Fruit fly (Drosophila melanogaster) whole organism, embryonic: ENCODE measurements around the gene kat-60L1.

Source experiments
- B-H2 ChIP-seq: fragments of 200-800 bp; sonication (Bioruptor generic); optimal IDR thresholded peaks from 2 replicates; lab custom pipeline; 2018; ENCODE audit warnings: missing biosample characterization, mild to moderate bottlenecking, missing genetic modification characterization
- CG10366 ChIP-seq: fragments of 200-800 bp; sonication (Bioruptor generic); IDR thresholded peaks from 2 replicates; pipeline ENCODE4 v1.3.6; 2022; ENCODE audit warnings: missing biosample characterization, missing genetic modification characterization
- CG11456 ChIP-seq: fragments of 200-800 bp; sonication (Bioruptor generic); IDR thresholded peaks from 3 replicates; pipeline ENCODE4 v1.3.6; 2022; ENCODE audit warnings: missing biosample characterization, missing genetic modification characterization
- CG14667 ChIP-seq: fragments of 200-800 bp; sonication (Bioruptor generic); IDR thresholded peaks from 2 replicates; pipeline ENCODE4 v1.3.6; 2022; ENCODE audit warnings: missing biosample characterization, missing genetic modification characterization
- CG1603 ChIP-seq: fragments of 200-800 bp; sonication (Bioruptor generic); optimal IDR thresholded peaks from 2 replicates; lab custom pipeline; 2019; ENCODE audit warnings: missing biosample characterization, mild to moderate bottlenecking, missing genetic modification characterization, moderate library complexity
- CG17359 ChIP-seq: fragments of 200-800 bp; sonication (Bioruptor generic); optimal IDR thresholded peaks from 3 replicates; lab custom pipeline; 2018; ENCODE audit warnings: missing biosample characterization, mild to moderate bottlenecking, missing genetic modification characterization, moderate library complexity
- CG17912 ChIP-seq: fragments of 200-800 bp; sonication (Bioruptor generic); optimal IDR thresholded peaks from 2 replicates; lab custom pipeline; 2018; ENCODE audit warnings: missing biosample characterization, mild to moderate bottlenecking, missing genetic modification characterization
- CG18476 ChIP-seq: fragments of 200-800 bp; sonication (Bioruptor generic); optimal IDR thresholded peaks from 2 replicates; lab custom pipeline; 2016; ENCODE audit warnings: missing biosample characterization, mild to moderate bottlenecking, missing genetic modification characterization
- CG30403 ChIP-seq: fragments of 200-800 bp; sonication (Bioruptor generic); optimal IDR thresholded peaks from 3 replicates; lab custom pipeline; 2016; ENCODE audit warnings: missing biosample characterization, missing genetic modification characterization
- CG31365 ChIP-seq: fragments of 200-800 bp; sonication (Bioruptor generic); optimal IDR thresholded peaks from 2 replicates; lab custom pipeline; 2018; ENCODE audit warnings: missing biosample characterization, mild to moderate bottlenecking, missing genetic modification characterization
- CG3163 ChIP-seq: fragments of 200-800 bp; sonication (Bioruptor generic); optimal IDR thresholded peaks from 3 replicates; lab custom pipeline; 2016; ENCODE audit warnings: missing biosample characterization, missing genetic modification characterization
- CG4820 ChIP-seq: fragments of 200-800 bp; sonication (Bioruptor generic); optimal IDR thresholded peaks from 3 replicates; lab custom pipeline; 2016; ENCODE audit warnings: missing biosample characterization, missing genetic modification characterization
- CG6254 ChIP-seq: fragments of 200-800 bp; sonication (Bioruptor generic); optimal IDR thresholded peaks from 3 replicates; lab custom pipeline; 2017; ENCODE audit warnings: mild to moderate bottlenecking, missing biosample characterization, missing genetic modification reagents, missing genetic modification characterization
- CG6813 ChIP-seq: fragments of 200-800 bp; sonication (Bioruptor generic); optimal IDR thresholded peaks from 2 replicates; lab custom pipeline; 2017; ENCODE audit warnings: missing biosample characterization, missing genetic modification characterization, mild to moderate bottlenecking, moderate library complexity, missing genetic modification reagents
- CG7987 ChIP-seq: fragments of 200-800 bp; sonication (Bioruptor generic); optimal IDR thresholded peaks from 2 replicates; lab custom pipeline; 2018; ENCODE audit warnings: missing biosample characterization, mild to moderate bottlenecking, missing genetic modification characterization, moderate library complexity
- CG9817 ChIP-seq: fragments of 200-800 bp; sonication (Bioruptor generic); optimal IDR thresholded peaks from 2 replicates; lab custom pipeline; 2018; ENCODE audit warnings: missing biosample characterization, mild to moderate bottlenecking, missing genetic modification characterization, moderate library complexity
- CkIIα-i1 ChIP-seq: fragments of 200-800 bp; sonication (Bioruptor generic); IDR thresholded peaks from 2 replicates; pipeline ENCODE4 v1.3.6; 2022; ENCODE audit warnings: missing biosample characterization, missing genetic modification characterization
- Doc2 ChIP-seq: fragments of 200-800 bp; sonication (Bioruptor generic); IDR thresholded peaks from 2 replicates; pipeline ENCODE4 v1.3.6; 2022; ENCODE audit warnings: missing biosample characterization, missing genetic modification characterization
- Doc3 ChIP-seq: fragments of 200-800 bp; sonication (Bioruptor generic); IDR thresholded peaks from 3 replicates; pipeline ENCODE4 v1.3.6; 2022; ENCODE audit warnings: missing biosample characterization, missing genetic modification characterization; ENCODE audit not compliant: partially characterized antibody
- Elba2 ChIP-seq: fragments of 200-800 bp; sonication (Bioruptor generic); optimal IDR thresholded peaks from 3 replicates; lab custom pipeline; 2016; ENCODE audit warnings: missing biosample characterization, missing genetic modification characterization
- Fer3 ChIP-seq: fragments of 200-800 bp; sonication (Bioruptor generic); optimal IDR thresholded peaks from 2 replicates; lab custom pipeline; 2018; ENCODE audit warnings: missing biosample characterization, mild to moderate bottlenecking, missing genetic modification characterization, moderate library complexity
- Hmr ChIP-seq: fragments of 200-800 bp; sonication (Bioruptor generic); optimal IDR thresholded peaks from 3 replicates; lab custom pipeline; 2017; ENCODE audit warnings: mild to moderate bottlenecking, missing biosample characterization, missing genetic modification reagents, missing genetic modification characterization
- Hr39 ChIP-seq: fragments of >200 bp; optimal IDR thresholded peaks from 2 replicates; lab custom pipeline; 2017
- Mad ChIP-seq: fragments of 200-800 bp; sonication (Bioruptor generic); optimal IDR thresholded peaks from 2 replicates; lab custom pipeline; 2016; ENCODE audit warnings: missing biosample characterization, missing genetic modification characterization
- Oaz ChIP-seq: fragments of 200-800 bp; sonication (Bioruptor generic); IDR thresholded peaks from 2 replicates; pipeline ENCODE4 v1.3.6; 2022; ENCODE audit warnings: missing biosample characterization, missing genetic modification characterization
- Sox102F ChIP-seq: fragments of 200-800 bp; sonication (Bioruptor generic); optimal IDR thresholded peaks from 2 replicates; lab custom pipeline; 2018; ENCODE audit warnings: missing biosample characterization, mild to moderate bottlenecking, missing genetic modification characterization, moderate library complexity
- Usf ChIP-seq: fragments of 200-800 bp; sonication (Bioruptor generic); optimal IDR thresholded peaks from 2 replicates; lab custom pipeline; 2017; ENCODE audit warnings: missing genotype, missing biosample characterization, missing genetic modification characterization
- ase ChIP-seq: fragments of 200-800 bp; sonication (Bioruptor generic); IDR thresholded peaks from 3 replicates; pipeline ENCODE4 v1.3.6; 2022; ENCODE audit warnings: missing biosample characterization, missing genetic modification characterization
- bcd ChIP-seq: fragments of 200-800 bp; sonication (Bioruptor generic); optimal IDR thresholded peaks from 2 replicates; lab custom pipeline; 2017; ENCODE audit warnings: missing biosample characterization, mild to moderate bottlenecking, missing genetic modification characterization
- cato ChIP-seq: fragments of 200-800 bp; sonication (Bioruptor generic); optimal IDR thresholded peaks from 2 replicates; lab custom pipeline; 2016; ENCODE audit warnings: missing biosample characterization, missing genetic modification characterization, borderline replicate concordance
- corto ChIP-seq: fragments of 200-800 bp; sonication (Bioruptor generic); optimal IDR thresholded peaks from 2 replicates; lab custom pipeline; 2016; ENCODE audit warnings: missing biosample characterization, mild to moderate bottlenecking, missing genetic modification characterization, moderate library complexity
- croc ChIP-seq: fragments of 200-800 bp; sonication (Bioruptor generic); conservative IDR thresholded peaks from 3 replicates; pipeline ENCODE4 v1.3.6; 2022; ENCODE audit warnings: missing biosample characterization, missing genetic modification characterization
- disco-r ChIP-seq: fragments of 200-800 bp; sonication (Bioruptor generic); optimal IDR thresholded peaks from 2 replicates; lab custom pipeline; 2016; ENCODE audit warnings: missing biosample characterization, missing genetic modification characterization
- dmrt11E ChIP-seq: fragments of 200-800 bp; sonication (Bioruptor generic); optimal IDR thresholded peaks from 3 replicates; lab custom pipeline; 2018; ENCODE audit warnings: missing biosample characterization, mild to moderate bottlenecking, missing genetic modification characterization, moderate library complexity
- dysf ChIP-seq: fragments of 200-800 bp; sonication (Bioruptor generic); IDR thresholded peaks from 3 replicates; pipeline ENCODE4 v1.3.6; 2022; ENCODE audit warnings: missing biosample characterization, missing genetic modification characterization
- ems ChIP-seq: fragments of 200-800 bp; sonication (Bioruptor generic); optimal IDR thresholded peaks from 3 replicates; lab custom pipeline; 2016; ENCODE audit warnings: missing biosample characterization, missing genetic modification characterization
- jumu ChIP-seq: fragments of 200-800 bp; sonication (Bioruptor generic); optimal IDR thresholded peaks from 3 replicates; lab custom pipeline; 2016; ENCODE audit warnings: missing biosample characterization, missing genetic modification characterization
- ken ChIP-seq: fragments of 200-800 bp; sonication (Bioruptor generic); IDR thresholded peaks from 3 replicates; pipeline ENCODE4 v1.3.6; 2022; ENCODE audit warnings: missing biosample characterization, missing genetic modification characterization
- mld ChIP-seq: fragments of 200-800 bp; sonication (Bioruptor generic); IDR thresholded peaks from 3 replicates; pipeline ENCODE4 v1.3.6; 2022; ENCODE audit warnings: missing biosample characterization, missing genetic modification characterization; ENCODE audit not compliant: partially characterized antibody
- nmo ChIP-seq: fragments of 200-800 bp; sonication (Bioruptor generic); optimal IDR thresholded peaks from 2 replicates; lab custom pipeline; 2018; ENCODE audit warnings: missing biosample characterization, mild to moderate bottlenecking, missing genetic modification characterization, moderate library complexity
- oc ChIP-seq: fragments of 200-800 bp; sonication (Bioruptor generic); optimal IDR thresholded peaks from 2 replicates; lab custom pipeline; 2018; ENCODE audit warnings: missing biosample characterization, mild to moderate bottlenecking, missing genetic modification characterization, moderate library complexity
- peb ChIP-seq: fragments of 200-800 bp; sonication (Bioruptor generic); IDR thresholded peaks from 2 replicates; pipeline ENCODE4 v1.3.6; 2022; ENCODE audit warnings: missing biosample characterization, missing genetic modification characterization
- phol ChIP-seq: fragments of 200-800 bp; sonication (Bioruptor generic); optimal IDR thresholded peaks from 3 replicates; lab custom pipeline; 2018; ENCODE audit warnings: missing biosample characterization, mild to moderate bottlenecking, missing genetic modification characterization, moderate library complexity
- ro ChIP-seq: fragments of 200-800 bp; sonication (Bioruptor generic); IDR thresholded peaks from 2 replicates; pipeline ENCODE4 v1.3.6; 2022; ENCODE audit warnings: missing biosample characterization, missing genetic modification characterization
- sens-2 ChIP-seq: fragments of 200-800 bp; sonication (Bioruptor generic); IDR thresholded peaks from 2 replicates; pipeline ENCODE4 v1.3.6; 2022; ENCODE audit warnings: missing biosample characterization, missing genetic modification characterization
- sim ChIP-seq: fragments of 200-800 bp; sonication (Bioruptor generic); IDR thresholded peaks from 2 replicates; pipeline ENCODE4 v1.3.6; 2022; ENCODE audit warnings: missing biosample characterization, missing genetic modification characterization
- sima ChIP-seq: fragments of 200-800 bp; sonication (Bioruptor generic); optimal IDR thresholded peaks from 2 replicates; lab custom pipeline; 2016; ENCODE audit warnings: missing biosample characterization, missing genetic modification characterization
- stwl ChIP-seq: fragments of 200-800 bp; sonication (Bioruptor generic); optimal IDR thresholded peaks from 3 replicates; lab custom pipeline; 2018; ENCODE audit warnings: missing biosample characterization, mild to moderate bottlenecking, missing genetic modification characterization, moderate library complexity
- wdn ChIP-seq: fragments of 200-800 bp; sonication (Bioruptor generic); IDR thresholded peaks from 2 replicates; pipeline ENCODE4 v1.3.6; 2022; ENCODE audit warnings: missing biosample characterization, missing genetic modification characterization
- zfh1 ChIP-seq: fragments of 200-800 bp; sonication (Bioruptor generic); IDR thresholded peaks from 3 replicates; pipeline ENCODE4 v1.3.6; 2022; ENCODE audit warnings: missing biosample characterization, missing genetic modification characterization

Gene kat-60L1

dm6 chr3R:5736305-5736869, 45.2 kb upstream of the kat-60L1 start, which contains the start of the genes CG2100 and CG1236 (continued):
- TF ChIP-seq Doc3 (GFP tag; lab: Robert Waterston, UW) = no peak
- peak; percentile 26 for TF ChIP-seq CG7987 (GFP tag; lab: Kevin White, UChicago)
- peak; percentile 75 for TF ChIP-seq CG10366 (GFP tag; lab: Robert Waterston, UW)
- TF ChIP-seq sima (GFP tag; lab: Kevin White, UChicago) = no peak
- peak; percentile 65 for TF ChIP-seq croc (GFP tag; lab: Robert Waterston, UW)
- no peak; the same call in 2 of the 3 replicates for TF ChIP-seq mld (GFP tag; lab: Robert Waterston, UW)
- TF ChIP-seq ro = no peak; the same call in 1 of the 2 replicates
- peak; percentile 23; the same call in 1 of the 2 replicates for TF ChIP-seq CG14667 (GFP tag; lab: Robert Waterston, UW)
- TF ChIP-seq peb (GFP tag; lab: Robert Waterston, UW) = 0 out of 2 replicates have a peak, but pooled peaks have one; percentile 19
- TF ChIP-seq CG18476 (GFP tag; lab: Kevin White, UChicago) = peak; percentile 58
- TF ChIP-seq Elba2 (GFP tag; lab: Kevin White, UChicago) = no peak
- peak; percentile 73 for TF ChIP-seq CG9817 (tag; lab: Kevin White, UChicago)
- peak; percentile 89 for TF ChIP-seq Hmr (GFP tag; lab: Kevin White, UChicago)
- no peak for TF ChIP-seq jumu
- 0 out of 3 replicates have a peak, but pooled peaks have one; percentile 53 for TF ChIP-seq ken (GFP tag; lab: Robert Waterston, UW)
- TF ChIP-seq Mad (GFP tag; lab: Kevin White, UChicago) = peak; percentile 23
- TF ChIP-seq ems (GFP tag; lab: Kevin White, UChicago) = peak; percentile 59
- TF ChIP-seq Usf (GFP tag; lab: Kevin White, UChicago) = peak; percentile 77
- peak; percentile 91 for TF ChIP-seq bcd
- TF ChIP-seq sens-2 (GFP tag; lab: Robert Waterston, UW) = no peak; the same call in 1 of the 2 replicates
- peak; percentile 71; the same call in 2 of the 3 replicates for TF ChIP-seq zfh1 (GFP tag; lab: Robert Waterston, UW)
- 0 out of 2 replicates have a peak, but pooled peaks have one; percentile 15 for TF ChIP-seq sim (GFP tag; lab: Robert Waterston, UW)
- TF ChIP-seq stwl (tag; lab: Kevin White, UChicago) = peak; percentile 36
- TF ChIP-seq CG30403 = peak; percentile 84
- peak; percentile 91 for TF ChIP-seq dmrt11E
- no peak for TF ChIP-seq CkIIα-i1 (GFP tag; lab: Robert Waterston, UW)
- TF ChIP-seq CG1603 (tag; lab: Kevin White, UChicago) = no peak
- TF ChIP-seq cato (GFP tag; lab: Kevin White, UChicago) = peak; percentile 62
- TF ChIP-seq CG17912 (GFP tag; lab: Kevin White, UChicago) = no peak
- peak; percentile 74 for TF ChIP-seq ase (GFP tag; lab: Robert Waterston, UW)
- TF ChIP-seq phol (tag; lab: Kevin White, UChicago) = peak; percentile 91
- peak; percentile 81 for TF ChIP-seq CG11456
- peak; percentile 75 for TF ChIP-seq CG6813 (GFP tag; lab: Kevin White, UChicago)
- peak; percentile 84 for TF ChIP-seq CG17359 (tag; lab: Kevin White, UChicago)
- TF ChIP-seq disco-r = peak; percentile 22
- TF ChIP-seq CG3163 = peak; percentile 4
- no peak for TF ChIP-seq Oaz (GFP tag; lab: Robert Waterston, UW)
- peak; percentile 90 for TF ChIP-seq Sox102F (GFP tag; lab: Kevin White, UChicago)
- peak; percentile 87 for TF ChIP-seq dysf (GFP tag; lab: Robert Waterston, UW)
- peak; percentile 76 for TF ChIP-seq Fer3 (tag; lab: Kevin White, UChicago)
- peak; percentile 77 for TF ChIP-seq CG6254 (GFP tag; lab: Kevin White, UChicago)
- TF ChIP-seq oc (tag; lab: Kevin White, UChicago) = peak; percentile 82
- TF ChIP-seq CG4820 (GFP tag; lab: Kevin White, UChicago) = peak; percentile 79
- TF ChIP-seq CG31365 (tag; lab: Kevin White, UChicago) = no peak
- no peak for TF ChIP-seq wdn
- peak; percentile 95 for TF ChIP-seq nmo
- no peak for TF ChIP-seq Doc2 (GFP tag; lab: Robert Waterston, UW)
- no peak for TF ChIP-seq corto (GFP tag; lab: Kevin White, UChicago)
- peak; percentile 32 for TF ChIP-seq B-H2 (GFP tag; lab: Kevin White, UChicago)
- TF ChIP-seq Hr39 = no peak
